Worm (Caenorhabditis elegans): ENCODE measurements around the gene T01B7.9.

DNA sequence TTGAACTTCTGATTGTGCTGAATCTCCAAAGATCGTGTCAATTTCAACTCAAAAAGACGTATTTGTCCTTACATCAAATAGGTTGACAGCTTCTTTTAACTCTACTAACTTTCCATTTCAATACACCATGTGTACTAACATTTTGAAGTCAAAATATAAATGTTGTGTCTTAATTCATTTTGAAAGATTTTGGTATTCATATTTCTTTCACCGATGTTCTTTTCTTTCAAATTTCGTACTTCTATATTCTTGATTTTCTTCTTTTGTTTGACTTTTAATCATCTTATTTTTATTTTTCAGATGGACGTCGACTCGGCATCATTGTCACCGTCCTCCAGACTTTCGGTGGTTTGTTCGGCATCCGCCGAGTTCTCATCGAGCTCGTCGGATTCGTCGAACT, 25.1 kb upstream of the T01B7.9 start, which contains the start of gene atf-2:
- TF ChIP-seq unc-130 (GFP tag; optimal IDR thresholded peaks at IDR 0.05) (no peak), pqm-1 (tag; optimal IDR thresholded peaks at IDR 0.05) (no peak), ZK546.5 (tag; optimal IDR thresholded peaks at IDR 0.05) (no peak), ceh-44 (GFP tag; IDR thresholded peaks at IDR 0.05) (no peak), nhr-28 (tag; optimal IDR thresholded peaks at IDR 0.05) (no peak), nhr-25 (tag; optimal IDR thresholded peaks at IDR 0.05; ENCODE audit: borderline replicate concordance, insufficient read depth) (no peak), nhr-237 (tag; optimal IDR thresholded peaks at IDR 0.05) (no peak), egl-27 (tag; optimal IDR thresholded peaks at IDR 0.05) (no peak), mep-1 (tag; optimal IDR thresholded peaks at IDR 0.05) (no peak), D1046.2 (GFP tag; IDR thresholded peaks at IDR 0.05) (no peak), Y75B8A.6 (GFP tag; IDR thresholded peaks at IDR 0.05) (no peak), unc-39 (tag; optimal IDR thresholded peaks at IDR 0.05) (no peak), php-3 (GFP tag; IDR thresholded peaks at IDR 0.05) (no peak)

All from whole organism, L4 larva.